Worm (Caenorhabditis elegans) whole organism, young adult: ENCODE results near the gene glt-6.

Source experiments
- ama-1 ChIP-seq, 3 experiments: fragments of 150-350 bp in 1 of 3; sonication (generic microtip) in 2 of 3; optimal IDR thresholded peaks; 2 replicates each; lab custom pipeline; 2014 to 2018; ENCODE audit warnings: missing biosample characterization in 2 of 3, missing genetic modification characterization in 2 of 3, missing genetic modification reagents in 2 of 3
- cebp-2 ChIP-seq: fragments of 200-800 bp; sonication (Bioruptor generic); IDR thresholded peaks from 2 replicates; pipeline ENCODE4 v1.3.6; 2022; ENCODE audit warnings: missing genetic modification characterization, missing compliant biosample characterization
- ceh-58 ChIP-seq: fragments of 200-800 bp; sonication (Bioruptor generic); IDR thresholded peaks from 2 replicates; pipeline ENCODE4 v1.3.6; 2022; ENCODE audit warnings: missing genetic modification characterization, missing compliant biosample characterization
- nfya-1 ChIP-seq: sonication (generic microtip); optimal IDR thresholded peaks from 2 replicates; lab custom pipeline; 2017; ENCODE audit warnings: antibody characterized with exemption, missing compliant biosample characterization, missing genetic modification characterization, borderline replicate concordance; ENCODE audit not compliant: insufficient read depth
- pha-4 ChIP-seq: fragments of 150-350 bp; sonication (generic microtip); optimal IDR thresholded peaks from 2 replicates; lab custom pipeline; 2014; ENCODE audit warnings: missing biosample characterization, missing genetic modification reagents, missing genetic modification characterization
- somi-1 ChIP-seq: fragments of 200-800 bp; sonication (Bioruptor generic); optimal IDR thresholded peaks from 2 replicates; lab custom pipeline; 2018; ENCODE audit warnings: mild to moderate bottlenecking, missing genetic modification characterization, missing compliant biosample characterization
- xnd-1 ChIP-seq: sonication (generic microtip); optimal IDR thresholded peaks from 2 replicates; lab custom pipeline; 2016; ENCODE audit warnings: missing genotype, missing genetic modification reagents, missing genetic modification characterization, missing compliant biosample characterization

DNA sequence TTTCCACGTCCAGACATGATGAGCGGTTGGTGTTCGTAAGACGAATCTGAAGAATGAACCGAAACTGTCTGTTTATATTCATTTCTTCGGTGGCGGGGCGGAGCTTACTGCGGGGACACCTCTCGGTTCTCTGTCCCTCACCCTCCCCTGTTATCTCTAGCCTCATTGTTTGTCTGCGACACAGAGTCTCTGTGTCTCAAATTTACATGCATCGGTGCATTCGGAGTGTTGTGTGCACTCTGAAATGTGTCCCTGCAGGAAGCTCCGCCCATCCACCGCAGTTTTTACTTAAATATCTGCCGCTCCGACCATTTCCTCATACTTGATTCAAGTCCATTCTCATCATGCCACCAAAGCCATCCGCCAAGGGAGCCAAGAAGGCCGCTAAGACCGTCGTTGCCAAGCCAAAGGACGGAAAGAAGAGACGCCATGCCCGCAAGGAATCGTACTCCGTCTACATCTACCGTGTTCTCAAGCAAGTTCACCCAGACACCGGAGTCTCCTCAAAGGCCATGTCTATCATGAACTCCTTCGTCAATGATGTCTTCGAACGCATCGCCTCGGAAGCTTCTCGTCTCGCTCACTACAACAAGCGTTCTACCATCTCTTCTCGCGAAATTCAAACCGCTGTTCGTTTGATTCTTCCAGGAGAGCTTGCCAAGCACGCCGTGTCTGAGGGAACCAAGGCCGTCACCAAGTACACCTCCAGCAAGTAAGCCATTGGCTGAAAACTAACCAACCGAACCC is 17.0 kb upstream of the glt-6 start, which contains the start of the genes his-61 and his-62:
- TF ChIP-seq pha-4 (tag; lab: Kevin White, UChicago) (no peak), somi-1 (GFP tag; lab: Kevin White, UChicago) (no peak), xnd-1 (tag; lab: Kevin White, UChicago) (no peak), nfya-1 (tag; lab: Kevin White, UChicago) (no peak), ama-1 (optimal IDR thresholded peaks at IDR 0.05; lab: Kevin White, UChicago) (no peak), ama-1 (GFP tag; optimal IDR thresholded peaks at IDR 0.05; lab: Kevin White, UChicago) (no peak), cebp-2 (peak; percentile 62; the same call in 1 of the 2 replicates), ceh-58 (GFP tag; lab: Robert Waterston, UW) (no peak)
